Worm (Caenorhabditis elegans): ENCODE data around the gene F55G1.1.

The F55G1.1 gene

DNA sequence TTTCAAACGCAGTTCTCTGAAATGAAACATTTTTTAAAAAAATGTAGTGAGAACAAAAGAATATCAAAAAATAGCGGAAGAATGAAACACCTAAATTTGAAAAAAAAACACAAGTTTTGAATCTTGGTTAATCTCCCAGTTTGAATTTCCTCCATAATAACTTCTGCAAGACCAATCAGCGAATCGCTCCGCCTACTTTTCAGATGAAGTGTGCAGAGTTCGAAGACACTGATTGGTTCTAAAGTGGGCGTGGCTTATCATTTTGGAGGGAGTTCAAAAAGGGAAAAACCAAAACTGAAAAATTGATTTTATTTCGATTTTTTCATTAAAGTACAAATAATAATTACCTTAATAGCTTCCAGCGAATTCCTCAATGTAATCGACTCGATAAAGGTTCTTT, 19.3 kb downstream of the F55G1.1 start:
- TF ChIP-seq snpc-1.3 (tag; optimal IDR thresholded peaks at IDR 0.05; ENCODE audit: insufficient read depth) (peak; percentile 4), nfyb-1 (GFP tag; IDR thresholded peaks at IDR 0.05) (peak; percentile 97), nfya-2 (GFP tag; IDR thresholded peaks at IDR 0.05) (0 out of 2 replicates have a peak, but pooled peaks have one; percentile 80), F52B5.7 (tag; optimal IDR thresholded peaks at IDR 0.05) (no peak), lin-35 (GFP tag; optimal IDR thresholded peaks at IDR 0.05) (no peak), B0035.1 (tag; optimal IDR thresholded peaks at IDR 0.05) (no peak), snpc-3.4 (tag; optimal IDR thresholded peaks at IDR 0.05) (peak; percentile 14), efl-1 (GFP tag; optimal IDR thresholded peaks at IDR 0.05) (peak; percentile 18)

DNA sequence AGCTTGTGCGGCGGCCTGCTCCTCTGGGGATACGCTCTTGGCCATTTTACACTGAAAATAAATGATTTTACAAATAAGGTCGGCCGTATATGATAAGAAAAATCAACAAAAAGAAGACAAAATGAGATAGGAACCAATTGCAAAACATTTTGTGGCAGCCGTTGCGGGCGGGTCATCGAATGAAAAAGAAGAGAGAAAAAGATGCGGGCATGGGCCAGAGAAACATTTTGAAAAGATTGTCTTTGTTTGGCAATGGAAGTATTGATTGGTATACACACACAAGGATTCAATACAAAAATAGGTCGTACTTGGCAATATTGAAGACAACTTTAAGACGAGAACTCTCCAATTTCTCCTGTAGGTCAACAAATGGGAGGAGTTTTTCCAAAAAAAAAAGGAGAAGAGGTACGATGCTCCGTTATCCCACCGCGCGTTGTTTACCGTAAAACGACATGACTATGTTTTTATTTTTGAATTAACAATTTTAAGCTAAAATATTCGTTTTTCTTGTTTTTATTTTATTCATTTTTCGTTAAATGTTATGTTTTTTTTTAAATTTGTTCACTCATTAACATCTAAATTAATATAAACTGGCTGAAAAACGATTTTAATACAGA, 21.2 kb downstream of the F55G1.1 start, which contains the start of the genes plc-4 and R05G6.4:
plc-4 (minus strand) TSS at position 51 of the 617 bp plus-strand sequence.
R05G6.4 (plus strand) TSS at position 617 of the 617 bp plus-strand sequence.
- no peak for TF ChIP-seq ztf-22 (GFP tag; optimal IDR thresholded peaks at IDR 0.05)
- no peak for TF ChIP-seq tbp1 (GFP tag; optimal IDR thresholded peaks at IDR 0.05)
- no peak for TF ChIP-seq nhr-120 (GFP tag; IDR thresholded peaks at IDR 0.05)
- peak; percentile 94 for TF ChIP-seq attf-3 (GFP tag; conservative IDR thresholded peaks at IDR 0.05)
- TF ChIP-seq attf-5 (GFP tag; optimal IDR thresholded peaks at IDR 0.05): peak; percentile 7
- no peak for TF ChIP-seq lin-40 (tag; optimal IDR thresholded peaks at IDR 0.05)
- no peak for TF ChIP-seq snpc-4 (GFP tag; optimal IDR thresholded peaks at IDR 0.05)
- no peak for TF ChIP-seq snpc-4 (tag; optimal IDR thresholded peaks at IDR 0.05)

DNA sequence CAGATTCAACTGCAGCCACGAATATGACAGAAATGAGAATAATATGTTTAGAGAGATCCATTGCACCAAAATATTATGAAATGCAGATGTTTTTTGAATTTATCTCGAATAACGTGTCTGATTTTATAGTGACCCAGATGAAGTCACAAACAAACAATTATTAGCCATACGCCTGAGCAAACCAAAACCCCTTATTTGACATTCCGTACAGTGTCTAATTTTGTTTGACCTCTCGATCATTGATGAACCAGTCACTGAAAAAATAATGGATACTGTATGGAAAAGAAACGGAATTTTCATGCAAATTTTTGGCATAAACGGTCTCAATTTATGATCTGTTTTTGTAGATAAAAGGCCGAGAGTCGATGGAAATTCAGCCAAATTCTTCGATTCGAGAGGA, 24.6 kb downstream of the F55G1.1 start, which contains the start of the genes R05G6.9 and R05G6.3:
R05G6.9 (minus strand) TSS at position 101 of the 400 bp plus-strand sequence.
R05G6.3 (plus strand) TSS at position 386 of the 400 bp plus-strand sequence.
- TF ChIP-seq ztf-28 (GFP tag; IDR thresholded peaks at IDR 0.05): no peak
- no peak for TF ChIP-seq rec-8 (tag; optimal IDR thresholded peaks at IDR 0.05)
- no peak for TF ChIP-seq cebp-1 (GFP tag; IDR thresholded peaks at IDR 0.05)
- no peak for TF ChIP-seq cebp-1 (tag; optimal IDR thresholded peaks at IDR 0.05)
- TF ChIP-seq lsl-1 (GFP tag; optimal IDR thresholded peaks at IDR 0.05): no peak
- TF ChIP-seq nfya-1 (tag; optimal IDR thresholded peaks at IDR 0.05; ENCODE audit: borderline replicate concordance, insufficient read depth): no peak
- no peak for TF ChIP-seq F37B4.10 (GFP tag; IDR thresholded peaks at IDR 0.05)
- no peak for TF ChIP-seq madf-8 (GFP tag; conservative IDR thresholded peaks at IDR 0.05)
- no peak for TF ChIP-seq hmg-20 (GFP tag; IDR thresholded peaks at IDR 0.05)
- TF ChIP-seq F52B5.7 (tag; optimal IDR thresholded peaks at IDR 0.05): no peak
- no peak for TF ChIP-seq ztf-18 (tag; optimal IDR thresholded peaks at IDR 0.05)
- TF ChIP-seq F57C9.4 (tag; optimal IDR thresholded peaks at IDR 0.05): no peak
- no peak for TF ChIP-seq madf-6 (GFP tag; IDR thresholded peaks at IDR 0.05)
- no peak for TF ChIP-seq D2030.7 (GFP tag; IDR thresholded peaks at IDR 0.05)
- TF ChIP-seq F22D6.2 (tag; optimal IDR thresholded peaks at IDR 0.05): no peak
- no peak for TF ChIP-seq gei-17 (GFP tag; optimal IDR thresholded peaks at IDR 0.05)
- no peak for TF ChIP-seq tlf-1 (GFP tag; optimal IDR thresholded peaks at IDR 0.05)
- no peak for TF ChIP-seq mes-4 (tag; optimal IDR thresholded peaks at IDR 0.05)
- TF ChIP-seq Y79H2A.3 (GFP tag; conservative IDR thresholded peaks at IDR 0.05): no peak
- TF ChIP-seq F23B12.7 (tag; optimal IDR thresholded peaks at IDR 0.05; ENCODE audit: insufficient read depth): no peak

All from whole organism, young adult.